Fruit fly (Drosophila melanogaster) whole organism, adult: ENCODE results near the gene be.

Experiments used
- CG14711 ChIP-seq: fragments of 200-800 bp; sonication (Bioruptor generic); optimal IDR thresholded peaks from 2 replicates; lab custom pipeline; 2018; ENCODE audit warnings: missing biosample characterization, mild to moderate bottlenecking, missing genetic modification characterization, moderate library complexity
- CG1620 ChIP-seq: fragments of 200-800 bp; sonication (Bioruptor generic); optimal IDR thresholded peaks from 2 replicates; lab custom pipeline; 2016; ENCODE audit warnings: missing biosample characterization, missing genetic modification characterization
- CG33017 ChIP-seq: fragments of 200-800 bp; sonication (Bioruptor generic); optimal IDR thresholded peaks from 2 replicates; lab custom pipeline; 2018; ENCODE audit warnings: missing biosample characterization, mild to moderate bottlenecking, missing genetic modification characterization, moderate library complexity
- CG5204 ChIP-seq: fragments of 200-800 bp; sonication (Bioruptor generic); optimal IDR thresholded peaks from 2 replicates; lab custom pipeline; 2016; ENCODE audit warnings: missing biosample characterization, missing genetic modification characterization
- CG7045 ChIP-seq: fragments of 200-800 bp; sonication (Bioruptor generic); optimal IDR thresholded peaks from 2 replicates; lab custom pipeline; 2017; ENCODE audit warnings: missing biosample characterization, mild to moderate bottlenecking, missing genetic modification characterization
- CG7101 ChIP-seq: fragments of 200-800 bp; sonication (Bioruptor generic); optimal IDR thresholded peaks from 2 replicates; lab custom pipeline; 2018; ENCODE audit warnings: missing biosample characterization, mild to moderate bottlenecking, missing genetic modification characterization, moderate library complexity
- Clk ChIP-seq: fragments of 200-800 bp; sonication (Bioruptor generic); optimal IDR thresholded peaks from 2 replicates; lab custom pipeline; 2017; ENCODE audit warnings: missing biosample characterization, missing genetic modification characterization
- Crg-1 ChIP-seq: fragments of 200-800 bp; sonication (Bioruptor generic); optimal IDR thresholded peaks from 2 replicates; lab custom pipeline; 2016; ENCODE audit warnings: missing biosample characterization, missing genetic modification characterization
- Mnt ChIP-seq: fragments of 200-800 bp; sonication (Bioruptor generic); optimal IDR thresholded peaks from 2 replicates; lab custom pipeline; 2016; ENCODE audit warnings: missing biosample characterization, mild to moderate bottlenecking, missing genetic modification characterization
- kay ChIP-seq: fragments of 200-800 bp; sonication (Bioruptor generic); peaks from one replicate; lab custom pipeline; 2016; ENCODE audit warnings: missing biosample characterization, missing genetic modification characterization, borderline replicate concordance
- pad ChIP-seq: fragments of 200-800 bp; sonication (Bioruptor generic); optimal IDR thresholded peaks from 3 replicates; lab custom pipeline; 2017; ENCODE audit warnings: missing biosample characterization, missing genetic modification characterization, mild to moderate bottlenecking, moderate library complexity, missing genetic modification reagents
- tj ChIP-seq: fragments of 200-800 bp; sonication (Bioruptor generic); optimal IDR thresholded peaks from 3 replicates; lab custom pipeline; 2017; ENCODE audit warnings: missing biosample characterization, mild to moderate bottlenecking, missing genetic modification characterization, moderate library complexity
- toe ChIP-seq: fragments of 200-800 bp; sonication (Bioruptor generic); optimal IDR thresholded peaks from 2 replicates; lab custom pipeline; 2016; ENCODE audit warnings: missing biosample characterization, missing genetic modification characterization

dm6 chrX:15091159-15091558 is 66.9 kb downstream of the be start:
- TF ChIP-seq Mnt (GFP tag; lab: Kevin White, UChicago) (no peak), Crg-1 (no peak), kay (no peak), CG1620 (GFP tag; lab: Kevin White, UChicago) (no peak), pad (no peak), CG14711 (no peak), CG5204 (GFP tag; lab: Kevin White, UChicago) (no peak), toe (GFP tag; lab: Kevin White, UChicago) (no peak), tj (GFP tag; lab: Kevin White, UChicago) (no peak), CG7045 (GFP tag; lab: Kevin White, UChicago) (no peak), CG7101 (tag; lab: Kevin White, UChicago) (no peak), Clk (GFP tag; lab: Kevin White, UChicago) (no peak), CG33017 (no peak)
